Worm (Caenorhabditis elegans) whole organism, midembryonic: ENCODE results near the gene C03B1.5.

Experiments used
- cog-1 ChIP-seq: sonication (generic microtip); optimal IDR thresholded peaks from 2 replicates; lab custom pipeline; 2016; ENCODE audit warnings: missing genetic modification characterization, missing compliant biosample characterization
- med-1 ChIP-seq: sonication (generic microtip); optimal IDR thresholded peaks from 2 replicates; lab custom pipeline; 2017; ENCODE audit warnings: missing genetic modification characterization, mild to moderate bottlenecking, missing compliant biosample characterization, antibody characterized with exemption, missing genetic modification reagents; ENCODE audit not compliant: insufficient read depth
- tab-1 ChIP-seq: fragments of 200-800 bp; sonication (Bioruptor generic); IDR thresholded peaks from 2 replicates; pipeline ENCODE4 v1.3.6; 2022; ENCODE audit warnings: missing genetic modification characterization, missing compliant biosample characterization
- ztf-29 ChIP-seq: fragments of 200-800 bp; sonication (Bioruptor generic); IDR thresholded peaks from 2 replicates; pipeline ENCODE4 v1.3.6; 2022; ENCODE audit warnings: missing genetic modification reagents, missing genetic modification characterization, missing compliant biosample characterization

- no peak for TF ChIP-seq ztf-29 (GFP tag; lab: Robert Waterston, UW)
- no peak for TF ChIP-seq med-1 (GFP tag; lab: Kevin White, UChicago)
- no peak for TF ChIP-seq tab-1 (GFP tag; lab: Robert Waterston, UW)
- TF ChIP-seq cog-1 (tag; lab: Kevin White, UChicago): no peak
These were observed 29.8 kb downstream of the C03B1.5 start, which contains the start of gene igdb-3 for ce11 chrX:6385185-6385584.
